Worm (Caenorhabditis elegans) whole organism, L3 larva: ENCODE results near the gene F59D12.5.

Experiments used
- ZK546.5 ChIP-seq: sonication (generic microtip); optimal IDR thresholded peaks from 2 replicates; lab custom pipeline; 2017; ENCODE audit warnings: missing biosample characterization, missing genetic modification characterization
- ceh-28 ChIP-seq: fragments of 150-350 bp; optimal IDR thresholded peaks from 2 replicates; lab custom pipeline; 2014; ENCODE audit warnings: missing biosample characterization, missing genetic modification reagents, missing genetic modification characterization
- ceh-9 ChIP-seq: sonication (generic microtip); optimal IDR thresholded peaks from 2 replicates; lab custom pipeline; 2018; ENCODE audit warnings: missing biosample characterization, missing genetic modification characterization
- egl-27 ChIP-seq: sonication (generic microtip); optimal IDR thresholded peaks from 4 replicates; lab custom pipeline; 2017; ENCODE audit warnings: missing biosample characterization, missing genetic modification reagents, missing genetic modification characterization
- elt-1 ChIP-seq: fragments of 150-350 bp; optimal IDR thresholded peaks from 2 replicates; lab custom pipeline; 2014; ENCODE audit warnings: missing biosample characterization, missing genetic modification characterization
- elt-2 ChIP-seq: sonication (generic microtip); optimal IDR thresholded peaks from 2 replicates; lab custom pipeline; 2016; ENCODE audit warnings: missing genetic modification reagents, mild to moderate bottlenecking, missing genetic modification characterization, missing compliant biosample characterization
- eor-1 ChIP-seq, 2 experiments: fragments of 150-350 bp; optimal IDR thresholded peaks; 2 replicates each; lab custom pipeline; 2014 to 2018; ENCODE audit warnings: missing biosample characterization in 2 of 2, missing genetic modification characterization in 2 of 2
- fkh-10 ChIP-seq: sonication (generic microtip); optimal IDR thresholded peaks from 2 replicates; lab custom pipeline; 2017; ENCODE audit warnings: missing biosample characterization, missing genetic modification reagents, missing genetic modification characterization
- hmg-11 ChIP-seq: sonication (generic microtip); optimal IDR thresholded peaks from 2 replicates; lab custom pipeline; 2016; ENCODE audit warnings: missing genetic modification characterization, missing compliant biosample characterization
- jun-1 ChIP-seq: fragments of 150-350 bp; optimal IDR thresholded peaks from 2 replicates; lab custom pipeline; 2014; ENCODE audit warnings: missing biosample characterization, missing genetic modification reagents, missing genetic modification characterization
- lin-15B ChIP-seq: fragments of 150-350 bp; optimal IDR thresholded peaks from 2 replicates; lab custom pipeline; 2014; ENCODE audit warnings: missing biosample characterization, missing genetic modification characterization
- lin-39 ChIP-seq: fragments of 150-350 bp; optimal IDR thresholded peaks from 2 replicates; lab custom pipeline; 2018; ENCODE audit warnings: missing biosample characterization, missing genetic modification reagents, missing genetic modification characterization
- lsy-12 ChIP-seq: sonication (generic microtip); optimal IDR thresholded peaks from 2 replicates; lab custom pipeline; 2016; ENCODE audit warnings: mild to moderate bottlenecking, missing genetic modification characterization, missing compliant biosample characterization
- mdl-1 ChIP-seq: fragments of 150-350 bp; optimal IDR thresholded peaks from 2 replicates; lab custom pipeline; 2014; ENCODE audit warnings: missing biosample characterization, missing genetic modification characterization
- nfya-1 ChIP-seq: sonication (generic microtip); optimal IDR thresholded peaks from 2 replicates; lab custom pipeline; 2017; ENCODE audit warnings: missing genetic modification characterization, mild to moderate bottlenecking, missing compliant biosample characterization, antibody characterized with exemption, moderate library complexity; ENCODE audit not compliant: insufficient read depth
- nhr-11 ChIP-seq: fragments of 150-350 bp; optimal IDR thresholded peaks from 2 replicates; lab custom pipeline; 2014; ENCODE audit warnings: missing biosample characterization, missing genetic modification characterization
- nhr-43 ChIP-seq: sonication (generic microtip); optimal IDR thresholded peaks from 2 replicates; lab custom pipeline; 2016; ENCODE audit warnings: mild to moderate bottlenecking, missing genetic modification characterization, missing compliant biosample characterization; ENCODE audit not compliant: poor library complexity, severe bottlenecking
- nhr-77 ChIP-seq: fragments of 150-350 bp; optimal IDR thresholded peaks from 2 replicates; lab custom pipeline; 2014; ENCODE audit warnings: missing biosample characterization, missing genetic modification characterization
- pha-4 ChIP-seq: fragments of 150-350 bp; optimal IDR thresholded peaks from 2 replicates; lab custom pipeline; 2014; ENCODE audit warnings: missing biosample characterization, missing genetic modification reagents, missing genetic modification characterization
- pqm-1 ChIP-seq: fragments of 150-350 bp; optimal IDR thresholded peaks from 2 replicates; lab custom pipeline; 2017; ENCODE audit warnings: missing biosample characterization, missing genetic modification characterization, inconsistent platforms
- skn-1 ChIP-seq: fragments of 150-350 bp; optimal IDR thresholded peaks from 2 replicates; lab custom pipeline; 2014; ENCODE audit warnings: missing biosample characterization, missing genetic modification characterization
- tbx-2 ChIP-seq: sonication (generic microtip); optimal IDR thresholded peaks from 2 replicates; lab custom pipeline; 2016; ENCODE audit warnings: mild to moderate bottlenecking, missing genetic modification characterization, missing compliant biosample characterization
- zag-1 ChIP-seq: fragments of 150-350 bp; optimal IDR thresholded peaks from 2 replicates; lab custom pipeline; 2014; ENCODE audit warnings: missing biosample characterization, missing genetic modification characterization
- ztf-11 ChIP-seq: fragments of 150-350 bp; optimal IDR thresholded peaks from 2 replicates; lab custom pipeline; 2014; ENCODE audit warnings: missing biosample characterization, missing genetic modification characterization
- ztf-4 ChIP-seq: fragments of 150-350 bp; optimal IDR thresholded peaks from 2 replicates; lab custom pipeline; 2014; ENCODE audit warnings: missing biosample characterization, missing genetic modification characterization

F59D12.5 gene

ce11 chrX:15604236-15604635 lies 42.9 kb downstream of the F59D12.5 start:
- no peak for TF ChIP-seq lsy-12 (tag; lab: Kevin White, UChicago)

- peak; percentile 11 for TF ChIP-seq mdl-1 (tag; lab: Kevin White, UChicago)
- no peak for TF ChIP-seq elt-1 (tag; lab: Kevin White, UChicago)
- peak; percentile 23 for TF ChIP-seq lin-15B (tag; lab: Kevin White, UChicago)
- TF ChIP-seq tbx-2 (tag; lab: Kevin White, UChicago): no peak
- peak; percentile 80 for TF ChIP-seq lin-39
- no peak for TF ChIP-seq egl-27
- TF ChIP-seq nhr-43 (tag; lab: Kevin White, UChicago): no peak
- peak; percentile 32 for TF ChIP-seq skn-1 (tag; lab: Kevin White, UChicago)
- no peak for TF ChIP-seq eor-1 (tag; optimal IDR thresholded peaks at IDR 0.05; lab: Kevin White, UChicago)
- TF ChIP-seq hmg-11: peak; percentile 80
- no peak for TF ChIP-seq nhr-11
- TF ChIP-seq lsy-12 (tag; lab: Kevin White, UChicago): no peak
- TF ChIP-seq fkh-10: peak; percentile 20
- peak; percentile 64 for TF ChIP-seq nfya-1 (tag; lab: Kevin White, UChicago)
These were observed 46.6 kb downstream of the F59D12.5 start, which contains the start of gene ent-2 for ce11 chrX:15600512-15601117. Gene ent-2 (plus strand): TSS chrX:15601067.

- TF ChIP-seq nhr-11: no peak
- no peak for TF ChIP-seq ceh-9 (tag; lab: Kevin White, UChicago)
- no peak for TF ChIP-seq zag-1 (tag; lab: Kevin White, UChicago)
- no peak for TF ChIP-seq lsy-12 (tag; lab: Kevin White, UChicago)
- no peak for TF ChIP-seq mdl-1 (tag; lab: Kevin White, UChicago)
- TF ChIP-seq ztf-4 (tag; lab: Kevin White, UChicago): no peak
- no peak for TF ChIP-seq ZK546.5
These were observed 47.2 kb downstream of the F59D12.5 start for ce11 chrX:15599925-15600324.

- TF ChIP-seq nhr-11: no peak
- TF ChIP-seq mdl-1 (tag; lab: Kevin White, UChicago): no peak
- peak; percentile 76 for TF ChIP-seq elt-2
- TF ChIP-seq pha-4: peak; percentile 18
- no peak for TF ChIP-seq nhr-77
- TF ChIP-seq pqm-1: peak; percentile 45
- no peak for TF ChIP-seq tbx-2 (tag; lab: Kevin White, UChicago)
- TF ChIP-seq ceh-28 (tag; lab: Kevin White, UChicago): no peak
- TF ChIP-seq, all 47 proteins: peak for 3
These were observed 48.3 kb downstream of the F59D12.5 start for ce11 chrX:15598661-15599384.

ce11 chrX:15597077-15597476 lies 50.1 kb downstream of the F59D12.5 start, which contains the start of gene K09A9.8:
Gene K09A9.8 (minus strand): TSS chrX:15597177.
- TF ChIP-seq ceh-9 (tag; lab: Kevin White, UChicago): no peak
- no peak for TF ChIP-seq jun-1 (tag; lab: Kevin White, UChicago)
- TF ChIP-seq ztf-11: no peak
- no peak for TF ChIP-seq elt-2
- TF ChIP-seq fkh-10: no peak
- TF ChIP-seq eor-1 (tag; optimal IDR thresholded peaks at IDR 0.05; lab: Kevin White, UChicago): no peak
- TF ChIP-seq pha-4: no peak
- TF ChIP-seq nhr-77: no peak
- TF ChIP-seq nhr-43 (tag; lab: Kevin White, UChicago): no peak
- TF ChIP-seq ztf-4 (tag; lab: Kevin White, UChicago): no peak
